Fruit fly (Drosophila melanogaster): ENCODE data around the gene Rad60.

- no peak for TF ChIP-seq ttk (optimal IDR thresholded peaks at IDR 0.05)
- no peak for TF ChIP-seq h (optimal IDR thresholded peaks at IDR 0.05)
- TF ChIP-seq Sin3A (optimal IDR thresholded peaks at IDR 0.05): no peak
- no peak for TF ChIP-seq psq (optimal IDR thresholded peaks at IDR 0.05)
- TF ChIP-seq insv (optimal IDR thresholded peaks at IDR 0.05): no peak
These were observed 47.3 kb downstream of the Rad60 start, which contains the start of gene fzo for dm6 chr3R:23203934-23204333.
